Worm (Caenorhabditis elegans): ENCODE measurements around the gene col-126.
"Not testable (repeated sequence)": the region's sequence is repeated elsewhere in the genome, so short reads cannot be mapped to it uniquely, and the experiment has no call there.

Gene col-126

ce11 chrIV:11247434-11247833 is 15.8 kb upstream of the col-126 start:
- no peak for TF ChIP-seq tbx-7 (tag; optimal IDR thresholded peaks at IDR 0.05)
- no peak for TF ChIP-seq pha-2 (tag; optimal IDR thresholded peaks at IDR 0.05)
- TF ChIP-seq ets-4 (tag; optimal IDR thresholded peaks at IDR 0.05): no peak
- no peak for TF ChIP-seq pax-1 (tag; optimal IDR thresholded peaks at IDR 0.05)
- no peak for TF ChIP-seq ceh-19 (GFP tag; optimal IDR thresholded peaks at IDR 0.05)
- TF ChIP-seq gmeb-2 (tag; optimal IDR thresholded peaks at IDR 0.05): no peak
- TF ChIP-seq hlh-30 (tag; optimal IDR thresholded peaks at IDR 0.05; ENCODE audit: insufficient read depth): no peak
- TF ChIP-seq ceh-18 (tag; optimal IDR thresholded peaks at IDR 0.05): no peak
- no peak for TF ChIP-seq dmd-4 (tag; optimal IDR thresholded peaks at IDR 0.05; ENCODE audit: borderline replicate concordance)
- no peak for TF ChIP-seq C38D4.7 (GFP tag; optimal IDR thresholded peaks at IDR 0.05)

ce11 chrIV:11248031-11248631 is 15.1 kb upstream of the col-126 start, which contains the start of gene C05C12.4:
Gene C05C12.4, minus strand, starts transcription at chrIV:11248081.
- TF ChIP-seq pha-4 (tag; optimal IDR thresholded peaks at IDR 0.05) (no peak), Y22D7AL.16 (tag; optimal IDR thresholded peaks at IDR 0.05) (no peak), pqm-1 (tag; optimal IDR thresholded peaks at IDR 0.05) (no peak), ceh-2 (tag; optimal IDR thresholded peaks at IDR 0.05) (no peak), hlh-30 (tag; optimal IDR thresholded peaks at IDR 0.05; ENCODE audit: insufficient read depth) (no peak), nhr-232 (tag; optimal IDR thresholded peaks at IDR 0.05) (no peak), lim-6 (tag; optimal IDR thresholded peaks at IDR 0.05) (no peak), tbx-2 (tag; optimal IDR thresholded peaks at IDR 0.05) (no peak), ets-4 (tag; optimal IDR thresholded peaks at IDR 0.05) (no peak), tbx-7 (tag; optimal IDR thresholded peaks at IDR 0.05) (no peak), syd-9 (tag; optimal IDR thresholded peaks at IDR 0.05) (no peak), ceh-14 (tag; optimal IDR thresholded peaks at IDR 0.05) (no peak), ceh-22 (tag; optimal IDR thresholded peaks at IDR 0.05) (no peak), unc-55 (GFP tag; optimal IDR thresholded peaks at IDR 0.05) (no peak), elt-2 (tag; optimal IDR thresholded peaks at IDR 0.05) (no peak)

ce11 chrIV:11253689-11254088 is 9.5 kb upstream of the col-126 start, which contains the start of gene C05C12.1:
Gene C05C12.1, plus strand, starts transcription at chrIV:11253989.
- not testable (repeated sequence) for TF ChIP-seq hlh-13 (GFP tag; optimal IDR thresholded peaks at IDR 0.05); ahr-1 (tag; optimal IDR thresholded peaks at IDR 0.05); ceh-6 (GFP tag; optimal IDR thresholded peaks at IDR 0.05)

- TF ChIP-seq odd-2 (tag; optimal IDR thresholded peaks at IDR 0.05) (no peak), elt-2 (tag; optimal IDR thresholded peaks at IDR 0.05) (peak; percentile 18)
Measured at ce11 chrIV:11257476-11257875, 5.7 kb upstream of the col-126 start.

- TF ChIP-seq lin-11 (tag; optimal IDR thresholded peaks at IDR 0.05) (no peak), F13H6.1 (tag; optimal IDR thresholded peaks at IDR 0.05) (no peak), pqm-1 (tag; optimal IDR thresholded peaks at IDR 0.05) (no peak), zip-5 (tag; optimal IDR thresholded peaks at IDR 0.05) (no peak)
Measured at ce11 chrIV:11259485-11259972, 3.7 kb upstream of the col-126 start, which contains the start of gene gtl-1. Gene gtl-1, minus strand, starts transcription at chrIV:11259535.

- TF ChIP-seq ahr-1 (tag; optimal IDR thresholded peaks at IDR 0.05) (no peak), che-1 (tag; optimal IDR thresholded peaks at IDR 0.05) (no peak), K02D7.2 (tag; optimal IDR thresholded peaks at IDR 0.05) (no peak)
Measured at ce11 chrIV:11260544-11261227, 2.5 kb upstream of the col-126 start, which contains the start of gene C05C12.5. Gene C05C12.5, minus strand, starts transcription at chrIV:11261185.
